Worm (Caenorhabditis elegans) whole organism, mixed stage, embryonic: ENCODE results near the gene K08H2.7.

ENCODE experiments used
- ceh-39 ChIP-seq: fragments of 150-350 bp; optimal IDR thresholded peaks from 2 replicates; lab custom pipeline; 2014; ENCODE audit warnings: missing biosample characterization, missing genetic modification characterization
- ces-1 ChIP-seq: fragments of 150-350 bp; optimal IDR thresholded peaks from 2 replicates; lab custom pipeline; 2014; ENCODE audit warnings: missing biosample characterization, missing genetic modification reagents, missing genetic modification characterization
- elt-3 ChIP-seq: fragments of 150-350 bp; optimal IDR thresholded peaks from 2 replicates; lab custom pipeline; 2014; ENCODE audit warnings: missing biosample characterization, missing genetic modification characterization
- hlh-1 ChIP-seq: fragments of 150-350 bp; optimal IDR thresholded peaks from 2 replicates; lab custom pipeline; 2014; ENCODE audit warnings: missing biosample characterization, missing genetic modification reagents, missing genetic modification characterization
- lsy-2 ChIP-seq: fragments of 150-350 bp; optimal IDR thresholded peaks from 2 replicates; lab custom pipeline; 2014; ENCODE audit warnings: missing biosample characterization, missing genetic modification characterization
- mep-1 ChIP-seq: fragments of 150-350 bp; optimal IDR thresholded peaks from 2 replicates; lab custom pipeline; 2017; ENCODE audit warnings: missing biosample characterization, missing genetic modification reagents, missing genetic modification characterization, inconsistent platforms
- nhr-28 ChIP-seq: fragments of 150-350 bp; optimal IDR thresholded peaks from 2 replicates; lab custom pipeline; 2014; ENCODE audit warnings: missing biosample characterization, missing genetic modification characterization
- pha-4 ChIP-seq: fragments of 150-350 bp; optimal IDR thresholded peaks from 2 replicates; lab custom pipeline; 2018; ENCODE audit warnings: missing biosample characterization, missing genetic modification reagents, missing genetic modification characterization
- tbx-8 ChIP-seq: fragments of 200-800 bp; sonication (Bioruptor generic); optimal IDR thresholded peaks from 2 replicates; lab custom pipeline; 2018; ENCODE audit warnings: mild to moderate bottlenecking, missing genetic modification characterization, moderate library complexity, missing compliant biosample characterization
- unc-62 ChIP-seq: fragments of 150-350 bp; optimal IDR thresholded peaks from 2 replicates; lab custom pipeline; 2014; ENCODE audit warnings: missing biosample characterization, missing genetic modification reagents, missing genetic modification characterization
- zip-8 ChIP-seq: fragments of 150-350 bp; optimal IDR thresholded peaks from 2 replicates; lab custom pipeline; 2014; ENCODE audit warnings: missing biosample characterization, missing genetic modification characterization
- ztf-11 ChIP-seq: fragments of 150-350 bp; optimal IDR thresholded peaks from 2 replicates; lab custom pipeline; 2014; ENCODE audit warnings: missing biosample characterization, missing genetic modification characterization

DNA sequence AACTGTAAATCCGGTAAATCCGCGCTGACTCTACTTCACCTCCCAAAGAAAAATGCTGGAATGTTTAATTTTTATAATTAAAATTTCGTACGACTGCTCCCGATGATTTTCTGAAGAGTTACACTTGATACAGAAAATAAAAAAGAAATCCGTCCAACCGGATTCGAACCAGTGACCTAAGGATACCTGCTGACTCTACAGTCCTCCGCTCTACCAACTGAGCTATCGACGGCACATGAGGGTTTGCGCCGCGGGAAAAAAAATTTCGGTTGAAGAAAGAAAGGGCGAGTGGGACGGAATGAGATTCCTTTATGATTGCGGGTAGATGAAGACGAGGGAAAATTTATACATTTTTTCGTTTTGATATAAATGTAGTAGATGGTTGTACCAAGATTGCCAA, 36.4 kb upstream of the K08H2.7 start:
- TF ChIP-seq ceh-39: no peak
- no peak for TF ChIP-seq zip-8 (tag; lab: Kevin White, UChicago)
- no peak for TF ChIP-seq lsy-2 (tag; lab: Kevin White, UChicago)
- TF ChIP-seq pha-4 (tag; lab: Kevin White, UChicago): no peak
- no peak for TF ChIP-seq tbx-8 (GFP tag; lab: Kevin White, UChicago)
- TF ChIP-seq mep-1: no peak
- TF ChIP-seq unc-62: no peak
- TF ChIP-seq ces-1 (GFP tag; lab: Kevin White, UChicago): no peak
- no peak for TF ChIP-seq ztf-11 (tag; lab: Kevin White, UChicago)
- TF ChIP-seq elt-3 (tag; lab: Kevin White, UChicago): no peak
- no peak for TF ChIP-seq hlh-1 (tag; lab: Kevin White, UChicago)
- TF ChIP-seq nhr-28 (tag; lab: Kevin White, UChicago): no peak
